Worm (Caenorhabditis elegans): ENCODE results near the gene tbc-11.
A peak's percentile ranks its signal among the peaks of the same experiment; 100 is the strongest.

The tbc-11 gene

ce11 chrX:915510-915909 is 9.2 kb upstream of the tbc-11 start, which contains the start of gene sel-12 (continued):
- TF ChIP-seq lin-14 (GFP tag; optimal IDR thresholded peaks at IDR 0.05) (peak; percentile 62), mdl-1 (tag; optimal IDR thresholded peaks at IDR 0.05) (no peak), skn-1 (tag; optimal IDR thresholded peaks at IDR 0.05) (peak; percentile 45)

- TF ChIP-seq rnt-1 (tag; optimal IDR thresholded peaks at IDR 0.05) (no peak), lir-3 (tag; optimal IDR thresholded peaks at IDR 0.05; ENCODE audit: poor library complexity) (no peak), vab-15 (tag; optimal IDR thresholded peaks at IDR 0.05) (no peak), aly-2 (tag; optimal IDR thresholded peaks at IDR 0.05) (no peak), unc-30 (tag; optimal IDR thresholded peaks at IDR 0.05) (no peak), egl-27 (tag; optimal IDR thresholded peaks at IDR 0.05) (no peak), nhr-47 (tag; optimal IDR thresholded peaks at IDR 0.05) (no peak), mab-9 (GFP tag; IDR thresholded peaks at IDR 0.05) (no peak), sup-37 (GFP tag; optimal IDR thresholded peaks at IDR 0.05) (no peak), elt-3 (tag; optimal IDR thresholded peaks at IDR 0.05) (no peak), ceh-90 (tag; optimal IDR thresholded peaks at IDR 0.05) (no peak), nhr-84 (tag; optimal IDR thresholded peaks at IDR 0.05) (no peak), jun-1 (tag; optimal IDR thresholded peaks at IDR 0.05) (no peak), ceh-63 (GFP tag; optimal IDR thresholded peaks at IDR 0.05) (no peak), lin-14 (GFP tag; optimal IDR thresholded peaks at IDR 0.05) (no peak), egl-13 (tag; optimal IDR thresholded peaks at IDR 0.05) (no peak), zag-1 (tag; optimal IDR thresholded peaks at IDR 0.05) (no peak), pag-3 (tag; optimal IDR thresholded peaks at IDR 0.05; ENCODE audit: borderline replicate concordance, insufficient read depth) (no peak), nhr-76 (tag; optimal IDR thresholded peaks at IDR 0.05) (no peak), nhr-11 (tag; optimal IDR thresholded peaks at IDR 0.05) (no peak)
Measured at ce11 chrX:918097-918496, 6.7 kb upstream of the tbc-11 start, which contains the start of gene F35H12.5. F35H12.5 (plus strand) TSS chrX:918397.

ce11 chrX:926125-926524 is 1.4 kb downstream of the tbc-11 start:
- no peak for TF ChIP-seq nhr-11 (tag; optimal IDR thresholded peaks at IDR 0.05)
- no peak for TF ChIP-seq snu-23 (GFP tag; optimal IDR thresholded peaks at IDR 0.05)
- no peak for TF ChIP-seq skn-1 (tag; optimal IDR thresholded peaks at IDR 0.05)
- TF ChIP-seq ama-1 (optimal IDR thresholded peaks at IDR 0.05): no peak
- TF ChIP-seq nhr-76 (tag; optimal IDR thresholded peaks at IDR 0.05): no peak
- no peak for TF ChIP-seq Y116A8C.19 (tag; optimal IDR thresholded peaks at IDR 0.05; ENCODE audit: borderline replicate concordance)
- TF ChIP-seq pqm-1 (tag; optimal IDR thresholded peaks at IDR 0.05): no peak
- TF ChIP-seq elt-3 (tag; optimal IDR thresholded peaks at IDR 0.05): no peak
- TF ChIP-seq blmp-1 (tag; optimal IDR thresholded peaks at IDR 0.05): no peak
- TF ChIP-seq egl-13 (tag; optimal IDR thresholded peaks at IDR 0.05): no peak
- TF ChIP-seq lin-14 (GFP tag; optimal IDR thresholded peaks at IDR 0.05): no peak
- TF ChIP-seq aha-1 (tag; optimal IDR thresholded peaks at IDR 0.05): no peak
- no peak for TF ChIP-seq nhr-19 (GFP tag; conservative IDR thresholded peaks at IDR 0.05)
- TF ChIP-seq C16A3.4 (tag; optimal IDR thresholded peaks at IDR 0.05): no peak
- TF ChIP-seq nhr-84 (tag; optimal IDR thresholded peaks at IDR 0.05): no peak
- TF ChIP-seq hpl-2 (GFP tag; optimal IDR thresholded peaks at IDR 0.05): no peak
- TF ChIP-seq nhr-20 (tag; optimal IDR thresholded peaks at IDR 0.05): no peak

ce11 chrX:927632-928031 is 2.9 kb downstream of the tbc-11 start:
- TF ChIP-seq blmp-1 (tag; optimal IDR thresholded peaks at IDR 0.05) (peak; percentile 76), lin-13 (GFP tag; optimal IDR thresholded peaks at IDR 0.05) (no peak), fkh-8 (tag; optimal IDR thresholded peaks at IDR 0.05) (no peak), unc-98 (GFP tag; IDR thresholded peaks at IDR 0.05) (no peak), nhr-12 (tag; optimal IDR thresholded peaks at IDR 0.05) (no peak), unc-86 (tag; optimal IDR thresholded peaks at IDR 0.05) (no peak), efl-3 (GFP tag; optimal IDR thresholded peaks at IDR 0.05) (no peak), sptf-1 (tag; optimal IDR thresholded peaks at IDR 0.05) (no peak), rnt-1 (tag; optimal IDR thresholded peaks at IDR 0.05) (peak; percentile 31), grh-1 (GFP tag; IDR thresholded peaks at IDR 0.05) (no peak), aha-1 (tag; optimal IDR thresholded peaks at IDR 0.05) (no peak), lsy-2 (tag; optimal IDR thresholded peaks at IDR 0.05) (no peak), C04F5.9 (tag; optimal IDR thresholded peaks at IDR 0.05) (no peak), nhr-77 (tag; optimal IDR thresholded peaks at IDR 0.05) (no peak), lin-35 (GFP tag; optimal IDR thresholded peaks at IDR 0.05) (peak in 1 of 2 experiments; percentile 6), pqm-1 (tag; optimal IDR thresholded peaks at IDR 0.05) (no peak), snpc-4 (tag; optimal IDR thresholded peaks at IDR 0.05) (no peak), aly-2 (tag; optimal IDR thresholded peaks at IDR 0.05) (no peak), lin-14 (GFP tag; optimal IDR thresholded peaks at IDR 0.05) (peak; percentile 62), skn-1 (tag; optimal IDR thresholded peaks at IDR 0.05) (peak; percentile 10), ets-5 (GFP tag; IDR thresholded peaks at IDR 0.05) (no peak), tbx-2 (tag; optimal IDR thresholded peaks at IDR 0.05) (no peak), nhr-237 (tag; optimal IDR thresholded peaks at IDR 0.05) (no peak)
